Worm (Caenorhabditis elegans) whole organism, L4 larva: ENCODE data around the gene srh-42.

Source experiments
- F37D6.2 ChIP-seq: sonication (generic microtip); optimal IDR thresholded peaks from 2 replicates; lab custom pipeline; 2016; ENCODE audit warnings: mild to moderate bottlenecking, missing genetic modification characterization, missing compliant biosample characterization
- F49E8.2 ChIP-seq: sonication (generic microtip); optimal IDR thresholded peaks from 2 replicates; lab custom pipeline; 2016; ENCODE audit warnings: missing compliant biosample characterization, mild to moderate bottlenecking, missing genetic modification characterization, borderline replicate concordance
- T20F7.1 ChIP-seq: fragments of 200-800 bp; sonication (Bioruptor generic); optimal IDR thresholded peaks from 2 replicates; lab custom pipeline; 2018; ENCODE audit warnings: mild to moderate bottlenecking, missing genetic modification characterization, missing compliant biosample characterization
- T26A8.4 ChIP-seq: fragments of 200-800 bp; sonication (Bioruptor generic); IDR thresholded peaks from 2 replicates; pipeline ENCODE4 v1.3.6; 2022; ENCODE audit warnings: missing genetic modification characterization, missing compliant biosample characterization
- attf-4 ChIP-seq: sonication (generic microtip); optimal IDR thresholded peaks from 3 replicates; lab custom pipeline; 2017; ENCODE audit warnings: missing biosample characterization, missing genetic modification characterization
- ceh-28 ChIP-seq: fragments of 150-350 bp; optimal IDR thresholded peaks from 2 replicates; lab custom pipeline; 2014; ENCODE audit warnings: missing biosample characterization, missing genetic modification reagents, missing genetic modification characterization
- ctbp-1 ChIP-seq: fragments of 200-800 bp; sonication (Bioruptor generic); IDR thresholded peaks from 2 replicates; pipeline ENCODE4 v1.3.6; 2022; ENCODE audit warnings: missing genetic modification reagents, missing genetic modification characterization, missing compliant biosample characterization
- daf-16 ChIP-seq, 3 experiments: sonication (generic microtip); optimal IDR thresholded peaks; 2 replicates each; lab custom pipeline; 2016 to 2017; ENCODE audit warnings: missing genetic modification characterization in 3 of 3, missing genetic modification reagents in 3 of 3, mild to moderate bottlenecking in 2 of 3, missing compliant biosample characterization in 2 of 3, missing biosample characterization in 1 of 3, moderate library complexity in 1 of 3
- dmd-6 ChIP-seq: fragments of 200-800 bp; sonication (Bioruptor generic); IDR thresholded peaks from 2 replicates; pipeline ENCODE4 v1.3.6; 2022; ENCODE audit warnings: missing genetic modification reagents, missing genetic modification characterization, missing compliant biosample characterization
- dpl-1 ChIP-seq: fragments of 150-350 bp; optimal IDR thresholded peaks from 2 replicates; lab custom pipeline; 2014; ENCODE audit warnings: missing biosample characterization, missing genetic modification reagents, missing genetic modification characterization
- duxl-1 ChIP-seq: sonication (generic microtip); optimal IDR thresholded peaks from 2 replicates; lab custom pipeline; 2016; ENCODE audit warnings: mild to moderate bottlenecking, missing genetic modification characterization, moderate library complexity, missing compliant biosample characterization; ENCODE audit not compliant: poor library complexity
- fos-1 ChIP-seq: fragments of 150-350 bp; optimal IDR thresholded peaks from 2 replicates; lab custom pipeline; 2014; ENCODE audit warnings: missing biosample characterization, missing genetic modification characterization
- gei-8 ChIP-seq: fragments of 200-800 bp; sonication (Bioruptor generic); optimal IDR thresholded peaks from 2 replicates; lab custom pipeline; 2018; ENCODE audit warnings: mild to moderate bottlenecking, missing genetic modification characterization, missing compliant biosample characterization
- hif-1 ChIP-seq, 2 experiments: sonication (generic microtip); optimal IDR thresholded peaks; 2 replicates each; lab custom pipeline; 2016 to 2017; ENCODE audit warnings: missing compliant biosample characterization in 2 of 2, missing genetic modification characterization in 2 of 2, missing genetic modification reagents in 2 of 2, missing genotype in 2 of 2, mild to moderate bottlenecking in 1 of 2
- hlh-11 ChIP-seq: fragments of 200-800 bp; sonication (Bioruptor generic); optimal IDR thresholded peaks from 2 replicates; lab custom pipeline; 2018; ENCODE audit warnings: mild to moderate bottlenecking, missing genetic modification characterization, missing compliant biosample characterization
- lim-7 ChIP-seq: fragments of 200-800 bp; sonication (Bioruptor generic); IDR thresholded peaks from 2 replicates; pipeline ENCODE4 v1.3.6; 2022; ENCODE audit warnings: missing genetic modification characterization, missing compliant biosample characterization
- lin-1 ChIP-seq: fragments of 200-800 bp; sonication (Bioruptor generic); IDR thresholded peaks from 2 replicates; pipeline ENCODE4 v1.3.6; 2022; ENCODE audit warnings: missing genetic modification reagents, missing genetic modification characterization, missing compliant biosample characterization
- lin-29 ChIP-seq: fragments of 200-800 bp; sonication (Bioruptor generic); IDR thresholded peaks from 2 replicates; pipeline ENCODE4 v1.3.6; 2022; ENCODE audit warnings: missing genetic modification reagents, missing genetic modification characterization, missing compliant biosample characterization
- lin-38 ChIP-seq: fragments of 200-800 bp; sonication (Bioruptor generic); IDR thresholded peaks from 2 replicates; pipeline ENCODE4 v1.3.6; 2022; ENCODE audit warnings: missing genetic modification reagents, missing genetic modification characterization, missing compliant biosample characterization
- lir-3 ChIP-seq: sonication (generic microtip); optimal IDR thresholded peaks from 2 replicates; lab custom pipeline; 2016; ENCODE audit warnings: mild to moderate bottlenecking, missing genetic modification characterization, missing compliant biosample characterization
- lsy-2 ChIP-seq, 2 experiments: fragments of 150-350 bp in 1 of 2; sonication (generic microtip) in 1 of 2; optimal IDR thresholded peaks; 2 replicates each; lab custom pipeline; 2014 to 2017; ENCODE audit warnings: missing biosample characterization in 2 of 2, missing genetic modification characterization in 2 of 2
- madf-5 ChIP-seq, 2 experiments: fragments of 200-800 bp; sonication (Bioruptor generic); IDR thresholded peaks; 2 replicates each; pipeline ENCODE4 v1.3.6; 2022; ENCODE audit warnings: missing compliant biosample characterization in 2 of 2, missing genetic modification characterization in 2 of 2
- madf-9 ChIP-seq: fragments of 200-800 bp; sonication (Bioruptor generic); conservative IDR thresholded peaks from 2 replicates; pipeline ENCODE4 v1.3.6; 2022; ENCODE audit warnings: missing genetic modification reagents, missing genetic modification characterization, missing compliant biosample characterization
- nhr-28 ChIP-seq: fragments of 150-350 bp; optimal IDR thresholded peaks from 2 replicates; lab custom pipeline; 2014; ENCODE audit warnings: missing biosample characterization, missing genetic modification characterization
- nhr-42 ChIP-seq: fragments of 200-800 bp; sonication (Bioruptor generic); IDR thresholded peaks from 2 replicates; pipeline ENCODE4 v1.3.6; 2022; ENCODE audit warnings: missing genetic modification characterization, missing compliant biosample characterization
- nhr-48 ChIP-seq: sonication (generic microtip); optimal IDR thresholded peaks from 2 replicates; lab custom pipeline; 2016; ENCODE audit warnings: mild to moderate bottlenecking, missing genetic modification characterization, missing compliant biosample characterization
- php-3 ChIP-seq: fragments of 200-800 bp; sonication (Bioruptor generic); IDR thresholded peaks from 2 replicates; pipeline ENCODE4 v1.3.6; 2022; ENCODE audit warnings: missing genetic modification reagents, missing genetic modification characterization, missing compliant biosample characterization
- pqm-1 ChIP-seq: sonication (generic microtip); optimal IDR thresholded peaks from 2 replicates; lab custom pipeline; 2017; ENCODE audit warnings: missing biosample characterization, missing genetic modification characterization
- spr-3 ChIP-seq: fragments of 200-800 bp; sonication (Bioruptor generic); optimal IDR thresholded peaks from 2 replicates; lab custom pipeline; 2018; ENCODE audit warnings: mild to moderate bottlenecking, missing genetic modification characterization, missing compliant biosample characterization
- tag-97 ChIP-seq: fragments of 200-800 bp; sonication (Bioruptor generic); IDR thresholded peaks from 2 replicates; pipeline ENCODE4 v1.3.6; 2022; ENCODE audit warnings: missing genetic modification characterization, missing compliant biosample characterization
- tra-1 ChIP-seq: fragments of 200-800 bp; sonication (Bioruptor generic); IDR thresholded peaks from 2 replicates; pipeline ENCODE4 v1.3.6; 2022; ENCODE audit warnings: missing genetic modification reagents, missing genetic modification characterization, missing compliant biosample characterization
- zip-2 ChIP-seq: fragments of 150-350 bp; optimal IDR thresholded peaks from 2 replicates; lab custom pipeline; 2014; ENCODE audit warnings: missing biosample characterization, missing genetic modification characterization
- ztf-7 ChIP-seq: fragments of 150-350 bp; optimal IDR thresholded peaks from 2 replicates; lab custom pipeline; 2014; ENCODE audit warnings: missing biosample characterization, missing genetic modification characterization

The srh-42 gene

ce11 chrII:14291854-14292253 is 3.0 kb upstream of the srh-42 start:
- 0 out of 2 replicates have a peak, but pooled peaks have one; percentile 36 for TF ChIP-seq nhr-42 (GFP tag; lab: Robert Waterston, UW)
- TF ChIP-seq, all 104 proteins: peak for 1; not testable (repeated sequence) for 103

- no peak for TF ChIP-seq F49E8.2 (tag; lab: Kevin White, UChicago)
- no peak for TF ChIP-seq hif-1 (tag; optimal IDR thresholded peaks at IDR 0.05; lab: Kevin White, UChicago)
- peak; percentile 8 for TF ChIP-seq pqm-1 (tag; lab: Kevin White, UChicago)
- no peak for TF ChIP-seq lsy-2 (tag; optimal IDR thresholded peaks at IDR 0.05; lab: Kevin White, UChicago)
- peak; percentile 31; the same call in 1 of the 2 replicates for TF ChIP-seq dmd-6 (GFP tag; lab: Robert Waterston, UW)
- TF ChIP-seq zip-2 (tag; lab: Kevin White, UChicago): no peak
- no peak for TF ChIP-seq gei-8 (GFP tag; lab: Kevin White, UChicago)
- TF ChIP-seq ztf-7 (tag; lab: Kevin White, UChicago): no peak
- no peak for TF ChIP-seq lim-7
- TF ChIP-seq nhr-28 (tag; lab: Kevin White, UChicago): peak; percentile 57
- TF ChIP-seq tra-1 (GFP tag; lab: Robert Waterston, UW): no peak
- TF ChIP-seq lin-29 (GFP tag; lab: Robert Waterston, UW): no peak
- no peak for TF ChIP-seq ceh-28 (tag; lab: Kevin White, UChicago)
- no peak for TF ChIP-seq hlh-11 (tag; lab: Kevin White, UChicago)
- TF ChIP-seq daf-16 (GFP tag; optimal IDR thresholded peaks at IDR 0.05; lab: Kevin White, UChicago): no peak
- peak; percentile 83 for TF ChIP-seq daf-16 (tag; optimal IDR thresholded peaks at IDR 0.05; lab: Kevin White, UChicago)
- no peak for TF ChIP-seq F37D6.2 (tag; lab: Kevin White, UChicago)
- no peak for TF ChIP-seq dpl-1
Observed at ce11 chrII:14290846-14291245, 2.0 kb upstream of the srh-42 start.

DNA sequence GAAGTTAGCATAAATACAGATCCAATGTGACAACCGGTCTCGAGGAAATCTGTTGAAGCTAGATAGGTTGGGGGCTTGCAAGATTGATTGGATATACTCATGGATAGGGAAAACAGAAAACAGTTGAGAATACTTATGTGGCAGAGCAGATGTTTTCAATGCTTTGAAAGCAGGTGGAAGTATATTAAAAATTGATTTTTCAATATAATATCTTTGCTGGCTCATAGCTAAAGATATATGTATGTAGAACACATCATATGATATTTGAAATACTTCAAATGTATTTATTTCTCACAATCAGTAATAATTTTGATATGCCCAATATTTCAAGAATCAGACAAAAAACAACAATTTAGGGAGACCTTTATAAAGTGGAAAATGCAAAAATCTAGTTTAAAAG is 1.6 kb downstream of the srh-42 start, which contains the start of gene srh-41:
srh-41 (minus strand) TSS at position 101 of the 400 bp plus-strand sequence.
- TF ChIP-seq T26A8.4 (GFP tag; lab: Robert Waterston, UW): no peak
- no peak for TF ChIP-seq fos-1 (tag; lab: Kevin White, UChicago)
- TF ChIP-seq php-3 (GFP tag; lab: Robert Waterston, UW): no peak
- TF ChIP-seq nhr-48 (tag; lab: Kevin White, UChicago): no peak
- no peak for TF ChIP-seq lim-7
- TF ChIP-seq madf-9: no peak
- no peak for TF ChIP-seq spr-3 (GFP tag; lab: Kevin White, UChicago)
- TF ChIP-seq madf-5 (GFP tag; IDR thresholded peaks at IDR 0.05; lab: Robert Waterston, UW): no peak
- TF ChIP-seq, all 104 proteins: peak for 0

DNA sequence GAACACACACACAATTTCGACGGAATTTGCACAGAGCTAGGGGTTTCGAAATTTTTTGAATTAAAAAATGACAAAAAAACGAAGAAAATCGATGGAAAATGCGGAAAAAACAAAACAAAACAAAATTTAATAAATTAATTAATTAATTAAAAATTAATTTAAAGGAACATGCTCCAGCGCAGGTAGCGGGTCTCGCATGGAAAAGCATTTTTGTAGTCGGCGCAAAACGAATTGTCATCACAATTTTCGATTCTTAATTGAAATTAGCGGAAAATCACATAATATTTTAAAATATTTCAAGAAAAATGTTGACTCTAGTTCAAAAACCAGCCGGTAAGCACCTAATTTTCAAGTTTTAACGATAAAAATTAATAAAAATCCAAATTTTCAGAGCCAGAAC is 12.5 kb downstream of the srh-42 start, which contains the start of gene Y54G11A.3:
Y54G11A.3 (plus strand) TSS at position 213 of the 400 bp plus-strand sequence.
- TF ChIP-seq pqm-1 (tag; lab: Kevin White, UChicago) (no peak), daf-16 (GFP tag; optimal IDR thresholded peaks at IDR 0.05; lab: Kevin White, UChicago) (no peak), daf-16 (tag; optimal IDR thresholded peaks at IDR 0.05; lab: Kevin White, UChicago) (no peak), lir-3 (tag; lab: Kevin White, UChicago) (no peak), lin-38 (GFP tag; lab: Robert Waterston, UW) (no peak), ctbp-1 (GFP tag; lab: Robert Waterston, UW) (no peak), duxl-1 (tag; lab: Kevin White, UChicago) (no peak), lin-1 (no peak), tra-1 (GFP tag; lab: Robert Waterston, UW) (no peak), lsy-2 (tag; optimal IDR thresholded peaks at IDR 0.05; lab: Kevin White, UChicago) (no peak), tag-97 (no peak), F49E8.2 (tag; lab: Kevin White, UChicago) (no peak), T20F7.1 (GFP tag; lab: Kevin White, UChicago) (no peak), attf-4 (tag; lab: Kevin White, UChicago) (no peak)
